Worm (Caenorhabditis elegans): ENCODE results near the gene F40F12.3.

The F40F12.3 gene

ce11 chrIII:9878828-9879227 is 41.8 kb downstream of the F40F12.3 start, which contains the start of gene ZK757.2:
TSS of gene ZK757.2 (minus strand) at chrIII:9878928.
- TF ChIP-seq egl-18 (GFP tag; IDR thresholded peaks at IDR 0.05) (no peak), repo-1 (tag; optimal IDR thresholded peaks at IDR 0.05) (no peak), tlf-1 (GFP tag; optimal IDR thresholded peaks at IDR 0.05) (no peak), Y53G8AR.9 (GFP tag; conservative IDR thresholded peaks at IDR 0.05) (no peak), hrde-1 (tag; optimal IDR thresholded peaks at IDR 0.05; ENCODE audit: borderline replicate concordance) (no peak), snpc-1.1 (tag; optimal IDR thresholded peaks at IDR 0.05; ENCODE audit: insufficient read depth) (no peak), ceh-58 (GFP tag; IDR thresholded peaks at IDR 0.05) (no peak), nhr-120 (GFP tag; IDR thresholded peaks at IDR 0.05) (no peak), cebp-2 (GFP tag; IDR thresholded peaks at IDR 0.05) (no peak), K11D2.4 (GFP tag; IDR thresholded peaks at IDR 0.05) (no peak), mcd-1 (GFP tag; IDR thresholded peaks at IDR 0.05) (no peak), ztf-26 (tag; optimal IDR thresholded peaks at IDR 0.05) (no peak), ztf-22 (GFP tag; optimal IDR thresholded peaks at IDR 0.05) (no peak), K12H6.12 (tag; optimal IDR thresholded peaks at IDR 0.05) (no peak), ets-4 (GFP tag; optimal IDR thresholded peaks at IDR 0.05) (no peak), sdz-38 (tag; optimal IDR thresholded peaks at IDR 0.05) (no peak), ceh-27 (GFP tag; optimal IDR thresholded peaks at IDR 0.05) (no peak), akir-1 (GFP tag; optimal IDR thresholded peaks at IDR 0.05) (no peak), Y67H2A.10 (GFP tag; conservative IDR thresholded peaks at IDR 0.05) (no peak), F52B5.7 (tag; optimal IDR thresholded peaks at IDR 0.05) (no peak)

- no peak for TF ChIP-seq hmg-1.2 (GFP tag; IDR thresholded peaks at IDR 0.05)
- TF ChIP-seq akir-1 (GFP tag; optimal IDR thresholded peaks at IDR 0.05): no peak
- TF ChIP-seq ztf-26 (tag; optimal IDR thresholded peaks at IDR 0.05): no peak
- TF ChIP-seq lin-54 (GFP tag; optimal IDR thresholded peaks at IDR 0.05): no peak
- no peak for TF ChIP-seq madf-8 (GFP tag; conservative IDR thresholded peaks at IDR 0.05)
- no peak for TF ChIP-seq F57C9.4 (tag; optimal IDR thresholded peaks at IDR 0.05)
- no peak for TF ChIP-seq lin-26 (GFP tag; IDR thresholded peaks at IDR 0.05)
Measured at ce11 chrIII:9876951-9877350, 43.7 kb downstream of the F40F12.3 start, which contains the start of gene ZK757.10. TSS of gene ZK757.10 (plus strand) at chrIII:9877251.

- TF ChIP-seq F37B4.10 (GFP tag; IDR thresholded peaks at IDR 0.05) (no peak), Y79H2A.3 (GFP tag; conservative IDR thresholded peaks at IDR 0.05) (no peak)
Measured at ce11 chrIII:9874515-9874914, 46.1 kb downstream of the F40F12.3 start.

- no peak for TF ChIP-seq lin-54 (GFP tag; optimal IDR thresholded peaks at IDR 0.05)
- no peak for TF ChIP-seq mcd-1 (GFP tag; IDR thresholded peaks at IDR 0.05)
- no peak for TF ChIP-seq hrde-1 (tag; optimal IDR thresholded peaks at IDR 0.05; ENCODE audit: borderline replicate concordance)
- TF ChIP-seq ztf-28 (GFP tag; IDR thresholded peaks at IDR 0.05): no peak
- no peak for TF ChIP-seq hsf-1 (GFP tag; IDR thresholded peaks at IDR 0.05)
- TF ChIP-seq nfya-1 (tag; optimal IDR thresholded peaks at IDR 0.05; ENCODE audit: borderline replicate concordance, insufficient read depth): no peak
- TF ChIP-seq egl-44 (GFP tag; IDR thresholded peaks at IDR 0.05): no peak
- no peak for TF ChIP-seq athp-1 (tag; optimal IDR thresholded peaks at IDR 0.05)
- no peak for TF ChIP-seq D2030.7 (GFP tag; IDR thresholded peaks at IDR 0.05)
- no peak for TF ChIP-seq cebp-2 (GFP tag; IDR thresholded peaks at IDR 0.05)
- TF ChIP-seq C17E4.6 (GFP tag; IDR thresholded peaks at IDR 0.05): no peak
- TF ChIP-seq madf-3 (GFP tag; IDR thresholded peaks at IDR 0.05): no peak
- TF ChIP-seq somi-1 (GFP tag; optimal IDR thresholded peaks at IDR 0.05): no peak
- no peak for TF ChIP-seq snpc-3.4 (tag; optimal IDR thresholded peaks at IDR 0.05)
- no peak for TF ChIP-seq lsy-27 (tag; optimal IDR thresholded peaks at IDR 0.05; ENCODE audit: borderline replicate concordance, insufficient read depth)
- no peak for TF ChIP-seq hmg-20 (GFP tag; IDR thresholded peaks at IDR 0.05)
- no peak for TF ChIP-seq F55B11.4 (tag; optimal IDR thresholded peaks at IDR 0.05; ENCODE audit: borderline replicate concordance, insufficient read depth)
- no peak for TF ChIP-seq aptf-3 (GFP tag; IDR thresholded peaks at IDR 0.05)
- no peak for TF ChIP-seq snpc-1.3 (tag; optimal IDR thresholded peaks at IDR 0.05; ENCODE audit: insufficient read depth)
Measured at ce11 chrIII:9871032-9871431, 49.6 kb downstream of the F40F12.3 start, which contains the start of gene ZK757.1. TSS of gene ZK757.1 (minus strand) at chrIII:9871132.

All from whole organism, young adult.